Fruit fly (Drosophila melanogaster) whole organism, embryonic: ENCODE data around the gene Rpn10.
"Not testable (repeated sequence)": the region's sequence is repeated elsewhere in the genome, so short reads cannot be mapped to it uniquely, and the experiment has no call there.

Experiments used
- CG10209 ChIP-seq: fragments of 200-800 bp; sonication (Bioruptor generic); optimal IDR thresholded peaks from 3 replicates; lab custom pipeline; 2017; ENCODE audit warnings: missing biosample characterization, mild to moderate bottlenecking, missing genetic modification characterization, missing genetic modification reagents
- CG10321 ChIP-seq: fragments of 200-800 bp; sonication (Bioruptor generic); IDR thresholded peaks from 2 replicates; pipeline ENCODE4 v1.3.6; 2022; ENCODE audit warnings: missing biosample characterization, missing genetic modification characterization
- CG10543 ChIP-seq: fragments of 200-800 bp; sonication (Bioruptor generic); optimal IDR thresholded peaks from 3 replicates; lab custom pipeline; 2017; ENCODE audit warnings: missing biosample characterization, mild to moderate bottlenecking, missing genetic modification characterization, moderate library complexity
- CG10654 ChIP-seq: fragments of 200-800 bp; sonication (Bioruptor generic); optimal IDR thresholded peaks from 2 replicates; lab custom pipeline; 2016; ENCODE audit warnings: missing biosample characterization, missing genetic modification characterization
- CG12769 ChIP-seq: fragments of 200-800 bp; sonication (Bioruptor generic); optimal IDR thresholded peaks from 2 replicates; lab custom pipeline; 2019; ENCODE audit warnings: missing biosample characterization, mild to moderate bottlenecking, missing genetic modification characterization, moderate library complexity
- CG13296 ChIP-seq: fragments of 200-800 bp; sonication (Bioruptor generic); optimal IDR thresholded peaks from 3 replicates; lab custom pipeline; 2018; ENCODE audit warnings: missing biosample characterization, mild to moderate bottlenecking, missing genetic modification characterization
- CG13894 ChIP-seq: fragments of 200-800 bp; sonication (Bioruptor generic); optimal IDR thresholded peaks from 3 replicates; lab custom pipeline; 2018; ENCODE audit warnings: missing biosample characterization, mild to moderate bottlenecking, missing genetic modification characterization, moderate library complexity
- CG15011 ChIP-seq: fragments of 200-800 bp; sonication (Bioruptor generic); optimal IDR thresholded peaks from 3 replicates; lab custom pipeline; 2018; ENCODE audit warnings: missing biosample characterization, mild to moderate bottlenecking, missing genetic modification characterization
- CG1602 ChIP-seq: fragments of 200-800 bp; sonication (Bioruptor generic); optimal IDR thresholded peaks from 3 replicates; lab custom pipeline; 2016; ENCODE audit warnings: missing biosample characterization, missing genetic modification characterization
- CG17361 ChIP-seq: fragments of 200-800 bp; sonication (Bioruptor generic); IDR thresholded peaks from 3 replicates; pipeline ENCODE4 v1.3.6; 2022; ENCODE audit warnings: missing biosample characterization, missing genetic modification characterization
- CG17802 ChIP-seq: fragments of 200-800 bp; sonication (Bioruptor generic); optimal IDR thresholded peaks from 2 replicates; lab custom pipeline; 2018; ENCODE audit warnings: missing biosample characterization, mild to moderate bottlenecking, missing genetic modification characterization, moderate library complexity
- CG5245 ChIP-seq: fragments of 200-800 bp; sonication (Bioruptor generic); optimal IDR thresholded peaks from 3 replicates; lab custom pipeline; 2016; ENCODE audit warnings: missing biosample characterization, missing genetic modification characterization
- CG6175 ChIP-seq: fragments of 200-800 bp; sonication (Bioruptor generic); IDR thresholded peaks from 3 replicates; pipeline ENCODE4 v1.3.6; 2022; ENCODE audit warnings: missing biosample characterization, missing genetic modification characterization
- CG6689 ChIP-seq: fragments of 200-800 bp; sonication (Bioruptor generic); IDR thresholded peaks from 2 replicates; pipeline ENCODE4 v1.3.6; 2022; ENCODE audit warnings: missing biosample characterization, missing genetic modification characterization
- CG8290 ChIP-seq, 3 experiments: fragments of 200-800 bp; sonication (Bioruptor generic); optimal IDR thresholded peaks; 2 replicates each; lab custom pipeline; 2016 to 2019; ENCODE audit warnings: missing biosample characterization in 3 of 3, missing genetic modification characterization in 3 of 3, mild to moderate bottlenecking in 2 of 3, moderate library complexity in 1 of 3
- CG9609 ChIP-seq: fragments of 200-800 bp; sonication (Bioruptor generic); optimal IDR thresholded peaks from 3 replicates; lab custom pipeline; 2016; ENCODE audit warnings: missing biosample characterization, missing genetic modification characterization
- CG9932 ChIP-seq: fragments of 200-800 bp; sonication (Bioruptor generic); IDR thresholded peaks from 2 replicates; pipeline ENCODE4 v1.3.6; 2022; ENCODE audit warnings: missing biosample characterization, missing genetic modification characterization
- D19A ChIP-seq: fragments of 200-800 bp; optimal IDR thresholded peaks from 3 replicates; lab custom pipeline; 2019; ENCODE audit warnings: missing biosample characterization, mild to moderate bottlenecking, missing genetic modification characterization, moderate library complexity
- D19B ChIP-seq: fragments of 200-800 bp; sonication (Bioruptor generic); optimal IDR thresholded peaks from 2 replicates; lab custom pipeline; 2017; ENCODE audit warnings: missing biosample characterization, mild to moderate bottlenecking, missing genetic modification characterization
- Dfd ChIP-seq, 2 experiments: fragments of >200 bp; optimal IDR thresholded peaks; 2 replicates each; lab custom pipeline; 2017; ENCODE audit warnings: missing biosample characterization in 2 of 2, missing genetic modification characterization in 2 of 2
- Dll ChIP-seq: fragments of 200-800 bp; sonication (Bioruptor generic); IDR thresholded peaks from 4 replicates; pipeline ENCODE4 v1.3.6; 2022; ENCODE audit warnings: missing biosample characterization, missing genetic modification characterization; ENCODE audit not compliant: partially characterized antibody
- Gug ChIP-seq: fragments of 200-800 bp; sonication (Bioruptor generic); IDR thresholded peaks from 4 replicates; pipeline ENCODE4 v1.3.6; 2022; ENCODE audit warnings: missing biosample characterization, missing genetic modification characterization
- Med ChIP-seq: fragments of 200-800 bp; sonication (Bioruptor generic); peaks from one replicate; lab custom pipeline; 2016; ENCODE audit warnings: missing biosample characterization, missing genetic modification characterization, mild to moderate bottlenecking, inconsistent platforms, moderate library complexity
- NK7.1 ChIP-seq: fragments of 200-800 bp; sonication (Bioruptor generic); optimal IDR thresholded peaks from 3 replicates; lab custom pipeline; 2016; ENCODE audit warnings: missing biosample characterization, missing genetic modification characterization
- Oli ChIP-seq: fragments of 200-800 bp; sonication (Bioruptor generic); optimal IDR thresholded peaks from 2 replicates; lab custom pipeline; 2018; ENCODE audit warnings: missing biosample characterization, mild to moderate bottlenecking, missing genetic modification characterization, moderate library complexity
- Pdp1 ChIP-seq, 2 experiments: fragments of 200-800 bp; sonication (Bioruptor generic); optimal IDR thresholded peaks; 3 replicates each; lab custom pipeline; 2016; ENCODE audit warnings: missing biosample characterization in 2 of 2, missing genetic modification characterization in 2 of 2, mild to moderate bottlenecking in 1 of 2, moderate library complexity in 1 of 2
- Rx ChIP-seq: fragments of 200-800 bp; sonication (Bioruptor generic); IDR thresholded peaks from 2 replicates; pipeline ENCODE4 v1.3.6; 2022; ENCODE audit warnings: missing biosample characterization, missing genetic modification characterization
- Trl ChIP-seq, 3 experiments: fragments of >200 bp in 2 of 3; fragments of 200-800 bp in 1 of 3; sonication (Bioruptor generic) in 1 of 3; optimal IDR thresholded peaks; 2 replicates in 1 of 3; 3 replicates in 2 of 3; lab custom pipeline; 2016 to 2017; ENCODE audit warnings: missing biosample characterization in 1 of 3, missing genetic modification characterization in 1 of 3
- cg ChIP-seq: fragments of 200-800 bp; sonication (Bioruptor generic); optimal IDR thresholded peaks from 3 replicates; lab custom pipeline; 2019; ENCODE audit warnings: missing biosample characterization, mild to moderate bottlenecking, missing genetic modification characterization, moderate library complexity
- chm ChIP-seq: fragments of 200-800 bp; sonication (Bioruptor generic); IDR thresholded peaks from 2 replicates; pipeline ENCODE4 v1.3.6; 2022; ENCODE audit warnings: missing biosample characterization, missing genetic modification characterization
- disco-r ChIP-seq: fragments of 200-800 bp; sonication (Bioruptor generic); optimal IDR thresholded peaks from 2 replicates; lab custom pipeline; 2016; ENCODE audit warnings: missing biosample characterization, missing genetic modification characterization
- hkb ChIP-seq, 2 experiments: fragments of 200-800 bp in 1 of 2; fragments of >200 bp in 1 of 2; sonication (Bioruptor generic) in 1 of 2; IDR thresholded peaks in 1 of 2; optimal IDR thresholded peaks in 1 of 2; 2 replicates each; pipeline versions ENCODE4 v1.3.6 to Lab custom; 2017 to 2022; ENCODE audit warnings: missing biosample characterization in 1 of 2, missing genetic modification characterization in 1 of 2
- lola ChIP-seq, 3 experiments: fragments of >200 bp in 2 of 3; fragments of 200-800 bp in 1 of 3; sonication (Bioruptor generic) in 1 of 3; optimal IDR thresholded peaks; 2 replicates each; lab custom pipeline; 2017 to 2019; ENCODE audit warnings: missing biosample characterization in 3 of 3, missing genetic modification characterization in 3 of 3, mild to moderate bottlenecking in 1 of 3, moderate library complexity in 1 of 3
- schlank ChIP-seq: fragments of 200-800 bp; sonication (Bioruptor generic); optimal IDR thresholded peaks from 2 replicates; lab custom pipeline; 2018; ENCODE audit warnings: missing biosample characterization, mild to moderate bottlenecking, missing genetic modification characterization
- sd ChIP-seq: fragments of 200-800 bp; sonication (Bioruptor generic); optimal IDR thresholded peaks from 3 replicates; lab custom pipeline; 2018; ENCODE audit warnings: missing biosample characterization, mild to moderate bottlenecking, missing genetic modification characterization, moderate library complexity
- sens ChIP-seq: fragments of 200-800 bp; sonication (Bioruptor generic); peaks from one replicate; lab custom pipeline; 2016; ENCODE audit warnings: missing biosample characterization, missing genetic modification characterization
- slbo ChIP-seq: fragments of 200-800 bp; sonication (Bioruptor generic); IDR thresholded peaks from 2 replicates; pipeline ENCODE4 v1.3.6; 2022; ENCODE audit warnings: missing biosample characterization, missing genetic modification characterization
- slp2 ChIP-seq: fragments of 200-800 bp; sonication (Bioruptor generic); optimal IDR thresholded peaks from 2 replicates; lab custom pipeline; 2016; ENCODE audit warnings: missing biosample characterization, missing genetic modification characterization
- stwl ChIP-seq: fragments of 200-800 bp; sonication (Bioruptor generic); optimal IDR thresholded peaks from 3 replicates; lab custom pipeline; 2018; ENCODE audit warnings: missing biosample characterization, mild to moderate bottlenecking, missing genetic modification characterization, moderate library complexity
- sug ChIP-seq: fragments of 200-800 bp; optimal IDR thresholded peaks from 2 replicates; lab custom pipeline; 2019; ENCODE audit warnings: missing biosample characterization, mild to moderate bottlenecking, missing genetic modification characterization, moderate library complexity
- usp ChIP-seq: fragments of >200 bp; optimal IDR thresholded peaks from 2 replicates; lab custom pipeline; 2017; ENCODE audit warnings: missing biosample characterization, missing genetic modification characterization

The Rpn10 gene

dm6 chr3L:21496865-21497634 is 39.8 kb upstream of the Rpn10 start, which contains the start of gene Hr78 (continued):
- peak; percentile 92 for TF ChIP-seq CG13296 (GFP tag; lab: Kevin White, UChicago)
- TF ChIP-seq CG15011 (GFP tag; lab: Kevin White, UChicago), result peak; percentile 47
- TF ChIP-seq CG5245 (GFP tag; lab: Kevin White, UChicago), result peak; percentile 31
- TF ChIP-seq CG17802 (tag; lab: Kevin White, UChicago), result no peak
- TF ChIP-seq Oli (tag; lab: Kevin White, UChicago), result peak; percentile 87
- TF ChIP-seq CG10209 (GFP tag; lab: Kevin White, UChicago), result peak; percentile 88
- no peak for TF ChIP-seq CG9609 (GFP tag; lab: Kevin White, UChicago)
- peak; percentile 72 for TF ChIP-seq CG10543 (GFP tag; lab: Kevin White, UChicago)
- TF ChIP-seq NK7.1, result no peak
- TF ChIP-seq stwl (tag; lab: Kevin White, UChicago), result peak; percentile 56
- TF ChIP-seq, all 482 proteins: peak for 286

dm6 chr3L:21498450-21499027 is 38.3 kb upstream of the Rpn10 start:
- peak; percentile 56 for TF ChIP-seq Med
- 0 out of 2 replicates have a peak, but pooled peaks have one; percentile 33 for TF ChIP-seq chm (GFP tag; lab: Robert Waterston, UW)
- peak in 1 of 2 experiments; percentile 69 for TF ChIP-seq Dfd (GFP tag; optimal IDR thresholded peaks at IDR 0.05; lab: Kevin White, UChicago)
- peak; percentile 29; the same call in 1 of the 2 replicates for TF ChIP-seq CG9932 (GFP tag; lab: Robert Waterston, UW)
- TF ChIP-seq CG13894 (tag; lab: Kevin White, UChicago), result peak; percentile 4
- 0 out of 2 replicates have a peak, but pooled peaks have one; percentile 6 for TF ChIP-seq CG6689 (GFP tag; lab: Robert Waterston, UW)
- TF ChIP-seq Pdp1 (GFP tag; optimal IDR thresholded peaks at IDR 0.05; lab: Kevin White, UChicago), result peak in 1 of 2 experiments; percentile 40
- TF ChIP-seq sd, result peak; percentile 51
- peak; percentile 84 for TF ChIP-seq sug
- TF ChIP-seq CG8290, Trl (GFP tag; optimal IDR thresholded peaks at IDR 0.05; lab: Kevin White, UChicago): not testable (repeated sequence)
- peak in 1 of 2 experiments; percentile 8 for TF ChIP-seq CG8290 (tag; optimal IDR thresholded peaks at IDR 0.05; lab: Kevin White, UChicago)
- 0 out of 4 replicates have a peak, but pooled peaks have one; percentile 23 for TF ChIP-seq Gug (GFP tag; lab: Robert Waterston, UW)
- TF ChIP-seq D19A, result peak; percentile 80
- peak; percentile 14 for TF ChIP-seq CG10543 (GFP tag; lab: Kevin White, UChicago)
- peak; percentile 33 for TF ChIP-seq CG12769 (tag; lab: Kevin White, UChicago)
- peak; percentile 46 for TF ChIP-seq slbo
- TF ChIP-seq cg (GFP tag; lab: Kevin White, UChicago), result peak; percentile 71
- peak in 1 of 2 experiments; percentile 33 for TF ChIP-seq Trl (optimal IDR thresholded peaks at IDR 0.05; lab: Kevin White, UChicago)
- TF ChIP-seq, all 482 proteins: peak for 17; not testable (repeated sequence) for 465

DNA sequence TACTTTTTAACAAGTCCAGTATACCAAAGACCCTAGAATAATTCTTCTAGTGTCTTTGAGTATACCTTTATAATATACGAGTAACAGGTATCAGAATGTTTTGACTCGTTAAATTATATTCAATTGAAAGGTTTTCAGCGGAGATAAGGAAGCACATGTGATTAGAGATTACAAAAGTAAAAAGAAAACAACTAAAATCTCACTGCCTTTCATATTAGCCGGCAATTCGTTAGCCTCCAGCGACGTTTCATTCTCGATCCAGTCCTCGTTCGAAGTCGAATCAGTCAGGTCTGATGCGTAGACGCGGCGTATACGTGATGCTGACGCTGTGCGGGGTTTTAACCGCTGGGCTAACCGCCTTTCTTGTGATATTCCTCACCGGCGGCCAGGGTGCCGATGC is 35.6 kb upstream of the Rpn10 start, which contains the start of gene Est-Q:
Gene Est-Q, plus strand, starts transcription at position 250 of the 400 bp plus-strand sequence.
- TF ChIP-seq schlank (tag; lab: Kevin White, UChicago) (no peak), Rx (no peak), CG10321 (GFP tag; lab: Robert Waterston, UW) (no peak), CG17361 (GFP tag; lab: Robert Waterston, UW) (no peak), slp2 (GFP tag; lab: Kevin White, UChicago) (no peak), Dll (GFP tag; lab: Robert Waterston, UW) (no peak), usp (no peak), sens (peak; percentile 6), CG10654 (GFP tag; lab: Kevin White, UChicago) (no peak), lola (GFP tag; optimal IDR thresholded peaks at IDR 0.05; lab: Kevin White, UChicago) (no peak), CG6175 (GFP tag; lab: Robert Waterston, UW) (no peak), hkb (optimal IDR thresholded peaks at IDR 0.05; lab: Kevin White, UChicago) (no peak), hkb (GFP tag; IDR thresholded peaks at IDR 0.05; lab: Robert Waterston, UW) (no peak), CG1602 (GFP tag; lab: Kevin White, UChicago) (no peak), sug (peak; percentile 26), disco-r (no peak), D19B (GFP tag; lab: Kevin White, UChicago) (peak; percentile 46)
